Worm (Caenorhabditis elegans): ENCODE results near the gene cpna-2.

DNA sequence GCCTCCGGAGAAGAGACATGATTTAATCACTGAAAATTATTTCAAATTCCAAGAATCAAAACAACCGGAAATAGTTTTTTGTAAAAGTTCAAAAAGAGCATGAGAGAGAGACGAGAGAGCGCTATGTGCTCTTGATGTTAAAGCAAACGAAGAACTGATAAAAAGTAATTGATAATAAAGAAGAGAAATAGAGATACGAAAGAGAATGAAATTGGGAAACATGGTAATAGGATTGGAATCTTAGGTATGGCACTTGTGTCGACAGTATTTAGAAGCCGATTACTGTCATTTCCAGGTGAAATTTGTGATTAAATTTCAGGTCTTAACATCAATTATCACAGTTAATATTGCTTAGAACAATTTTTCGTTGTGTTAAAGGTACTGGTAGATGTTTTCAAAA, 30.8 kb upstream of the cpna-2 start, which contains the start of gene nhx-2:
- TF ChIP-seq mep-1 (tag; optimal IDR thresholded peaks at IDR 0.05) (no peak), lin-15B (tag; optimal IDR thresholded peaks at IDR 0.05) (no peak), skn-1 (tag; optimal IDR thresholded peaks at IDR 0.05) (no peak), lin-39 (tag; optimal IDR thresholded peaks at IDR 0.05) (no peak)
